Worm (Caenorhabditis elegans): ENCODE measurements around the gene C39B10.1.

- TF ChIP-seq unc-62 (GFP tag; optimal IDR thresholded peaks at IDR 0.05) (no peak), lin-13 (GFP tag; optimal IDR thresholded peaks at IDR 0.05) (no peak), ceh-82 (tag; optimal IDR thresholded peaks at IDR 0.05) (no peak), nhr-6 (tag; optimal IDR thresholded peaks at IDR 0.05) (no peak), zag-1 (tag; optimal IDR thresholded peaks at IDR 0.05) (no peak), lin-39 (tag; optimal IDR thresholded peaks at IDR 0.05) (no peak), elt-1 (tag; optimal IDR thresholded peaks at IDR 0.05) (no peak), ceh-16 (tag; optimal IDR thresholded peaks at IDR 0.05) (no peak)
Observed at ce11 chrX:10507971-10508370, 44.5 kb upstream of the C39B10.1 start.

Data from whole organism, L2 larva.